Worm (Caenorhabditis elegans): ENCODE measurements around the gene Y66A7A.9.

Gene Y66A7A.9

DNA sequence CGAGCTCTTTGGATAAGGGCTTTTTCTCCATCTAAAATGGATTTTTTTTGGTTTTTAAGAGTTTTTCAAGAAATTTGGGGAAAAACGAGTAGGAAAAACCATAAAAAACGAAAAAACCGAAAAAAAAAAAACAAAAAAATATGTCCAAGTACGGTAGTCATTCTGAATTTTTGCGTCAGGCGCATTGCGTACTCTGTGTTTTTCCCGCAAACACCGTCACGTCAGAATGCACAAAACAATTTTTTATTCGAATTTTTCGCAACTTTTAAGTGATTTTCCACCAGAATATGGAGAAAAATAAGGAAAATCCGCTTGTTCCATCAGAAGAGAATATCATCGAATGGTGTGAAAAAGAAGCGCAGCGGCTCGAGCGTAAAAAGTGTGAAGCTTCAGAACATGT lies 30.9 kb downstream of the Y66A7A.9 start, which contains the start of the genes Y66D12A.6 and ceh-92 (continued):
- TF ChIP-seq madf-3 (GFP tag; IDR thresholded peaks at IDR 0.05) (no peak), mcd-1 (GFP tag; IDR thresholded peaks at IDR 0.05) (peak; percentile 49; the same call in 1 of the 2 replicates), mel-28 (tag; optimal IDR thresholded peaks at IDR 0.05; ENCODE audit: borderline replicate concordance) (no peak), lin-54 (GFP tag; optimal IDR thresholded peaks at IDR 0.05) (peak; percentile 56), dpl-1 (GFP tag; optimal IDR thresholded peaks at IDR 0.05) (peak; percentile 25), Y67H2A.10 (GFP tag; conservative IDR thresholded peaks at IDR 0.05) (no peak), nfya-1 (tag; optimal IDR thresholded peaks at IDR 0.05; ENCODE audit: borderline replicate concordance, insufficient read depth) (no peak), ztf-3 (GFP tag; optimal IDR thresholded peaks at IDR 0.05) (no peak), ekl-4 (GFP tag; IDR thresholded peaks at IDR 0.05) (no peak), tlf-1 (GFP tag; optimal IDR thresholded peaks at IDR 0.05) (no peak), nhr-179 (tag; optimal IDR thresholded peaks at IDR 0.05) (no peak), F23B12.7 (tag; optimal IDR thresholded peaks at IDR 0.05; ENCODE audit: insufficient read depth) (peak; percentile 5), lsy-27 (tag; optimal IDR thresholded peaks at IDR 0.05; ENCODE audit: borderline replicate concordance, insufficient read depth) (no peak), lsl-1 (GFP tag; optimal IDR thresholded peaks at IDR 0.05) (peak; percentile 78), repo-1 (tag; optimal IDR thresholded peaks at IDR 0.05) (no peak), lag-1 (GFP tag; IDR thresholded peaks at IDR 0.05) (no peak), rpc-1 (optimal IDR thresholded peaks at IDR 0.05) (no peak), rpc-1 (tag; optimal IDR thresholded peaks at IDR 0.05) (no peak), hsf-1 (GFP tag; IDR thresholded peaks at IDR 0.05) (no peak), F49E8.2 (tag; optimal IDR thresholded peaks at IDR 0.05; ENCODE audit: insufficient read depth) (peak; percentile 70), efl-1 (GFP tag; optimal IDR thresholded peaks at IDR 0.05) (peak; percentile 50), tbp1 (GFP tag; optimal IDR thresholded peaks at IDR 0.05) (no peak), him-1 (tag; optimal IDR thresholded peaks at IDR 0.05) (no peak), hlh-12 (tag; optimal IDR thresholded peaks at IDR 0.05) (no peak), dox-1 (GFP tag; IDR thresholded peaks at IDR 0.05) (peak; percentile 37; the same call in 1 of the 2 replicates), cebp-1 (GFP tag; IDR thresholded peaks at IDR 0.05) (no peak), cebp-1 (tag; optimal IDR thresholded peaks at IDR 0.05) (no peak), ceh-40 (GFP tag; IDR thresholded peaks at IDR 0.05) (no peak), C17E4.6 (GFP tag; IDR thresholded peaks at IDR 0.05) (no peak), F33H1.4 (GFP tag; IDR thresholded peaks at IDR 0.05) (peak; percentile 47), Y56A3A.18 (GFP tag; IDR thresholded peaks at IDR 0.05) (no peak), ceh-58 (GFP tag; IDR thresholded peaks at IDR 0.05) (no peak), snpc-1.1 (tag; optimal IDR thresholded peaks at IDR 0.05; ENCODE audit: insufficient read depth) (peak; percentile 0), ZK185.1 (tag; optimal IDR thresholded peaks at IDR 0.05; ENCODE audit: poor library complexity, severe bottlenecking) (no peak), lin-26 (GFP tag; IDR thresholded peaks at IDR 0.05) (no peak), nhr-27 (tag; optimal IDR thresholded peaks at IDR 0.05) (no peak), F22D6.2 (tag; optimal IDR thresholded peaks at IDR 0.05) (no peak), ztf-26 (tag; optimal IDR thresholded peaks at IDR 0.05) (no peak), attf-5 (GFP tag; optimal IDR thresholded peaks at IDR 0.05) (no peak), let-526 (GFP tag; IDR thresholded peaks at IDR 0.05) (no peak), lin-40 (tag; optimal IDR thresholded peaks at IDR 0.05) (no peak), egl-18 (GFP tag; IDR thresholded peaks at IDR 0.05) (no peak), B0019.2 (GFP tag; conservative IDR thresholded peaks at IDR 0.05) (peak; percentile 14; the same call in 1 of the 2 replicates), madf-6 (GFP tag; IDR thresholded peaks at IDR 0.05) (peak; percentile 64), Y53F4B.3 (GFP tag; IDR thresholded peaks at IDR 0.05) (no peak), fkh-3 (tag; optimal IDR thresholded peaks at IDR 0.05) (no peak), nhr-90 (tag; optimal IDR thresholded peaks at IDR 0.05) (no peak), zim-3 (tag; optimal IDR thresholded peaks at IDR 0.05) (no peak), athp-1 (tag; optimal IDR thresholded peaks at IDR 0.05) (no peak)

Data from whole organism, young adult.